Fruit fly (Drosophila melanogaster): ENCODE results near the gene CG3021.

- TF ChIP-seq sv (GFP tag; optimal IDR thresholded peaks at IDR 0.05) (no peak), dsf (GFP tag; optimal IDR thresholded peaks at IDR 0.05; ENCODE audit: borderline replicate concordance) (no peak), rgr (GFP tag; optimal IDR thresholded peaks at IDR 0.05) (no peak), fru (GFP tag; optimal IDR thresholded peaks at IDR 0.05) (no peak), HLH106 (tag; optimal IDR thresholded peaks at IDR 0.05) (no peak)
Measured at dm6 chrX:1045924-1046323, 19.3 kb downstream of the CG3021 start, which contains the start of gene CG42259.
